Worm (Caenorhabditis elegans) whole organism, L3 larva: ENCODE data around the gene mig-21.

ENCODE experiments used
- ceh-28 ChIP-seq: fragments of 150-350 bp; optimal IDR thresholded peaks from 2 replicates; lab custom pipeline; 2014; ENCODE audit warnings: missing biosample characterization, missing genetic modification reagents, missing genetic modification characterization
- elt-2 ChIP-seq: sonication (generic microtip); optimal IDR thresholded peaks from 2 replicates; lab custom pipeline; 2016; ENCODE audit warnings: missing genetic modification reagents, mild to moderate bottlenecking, missing genetic modification characterization, missing compliant biosample characterization
- fos-1 ChIP-seq: fragments of 150-350 bp; optimal IDR thresholded peaks from 2 replicates; lab custom pipeline; 2014; ENCODE audit warnings: missing biosample characterization, missing genetic modification characterization
- jun-1 ChIP-seq: fragments of 150-350 bp; optimal IDR thresholded peaks from 2 replicates; lab custom pipeline; 2014; ENCODE audit warnings: missing biosample characterization, missing genetic modification reagents, missing genetic modification characterization
- lin-15B ChIP-seq: fragments of 150-350 bp; optimal IDR thresholded peaks from 2 replicates; lab custom pipeline; 2014; ENCODE audit warnings: missing biosample characterization, missing genetic modification characterization
- nfya-1 ChIP-seq: sonication (generic microtip); optimal IDR thresholded peaks from 2 replicates; lab custom pipeline; 2017; ENCODE audit warnings: missing genetic modification characterization, mild to moderate bottlenecking, missing compliant biosample characterization, antibody characterized with exemption, moderate library complexity; ENCODE audit not compliant: insufficient read depth
- pha-4 ChIP-seq: fragments of 150-350 bp; optimal IDR thresholded peaks from 2 replicates; lab custom pipeline; 2014; ENCODE audit warnings: missing biosample characterization, missing genetic modification reagents, missing genetic modification characterization
- tbx-2 ChIP-seq: sonication (generic microtip); optimal IDR thresholded peaks from 2 replicates; lab custom pipeline; 2016; ENCODE audit warnings: mild to moderate bottlenecking, missing genetic modification characterization, missing compliant biosample characterization
- unc-62 ChIP-seq: fragments of 150-350 bp; sonication (generic microtip); optimal IDR thresholded peaks from 4 replicates; lab custom pipeline; 2014; ENCODE audit warnings: missing biosample characterization, missing genetic modification reagents, missing genetic modification characterization
- zag-1 ChIP-seq: fragments of 150-350 bp; optimal IDR thresholded peaks from 2 replicates; lab custom pipeline; 2014; ENCODE audit warnings: missing biosample characterization, missing genetic modification characterization
- ztf-11 ChIP-seq: fragments of 150-350 bp; optimal IDR thresholded peaks from 2 replicates; lab custom pipeline; 2014; ENCODE audit warnings: missing biosample characterization, missing genetic modification characterization

ce11 chrIII:5874263-5874662 lies 3.9 kb downstream of the mig-21 start:
- TF ChIP-seq elt-2 (tag; lab: Kevin White, UChicago) (peak; percentile 41), unc-62 (peak; percentile 66), ceh-28 (tag; lab: Kevin White, UChicago) (no peak), jun-1 (peak; percentile 48), zag-1 (no peak), tbx-2 (no peak), fos-1 (tag; lab: Kevin White, UChicago) (peak; percentile 5), pha-4 (tag; lab: Kevin White, UChicago) (no peak), ztf-11 (tag; lab: Kevin White, UChicago) (no peak), nfya-1 (tag; lab: Kevin White, UChicago) (no peak), lin-15B (tag; lab: Kevin White, UChicago) (no peak)
